Fruit fly (Drosophila melanogaster): Measurements from ENCODE around the gene Ubr1.

The Ubr1 gene

dm6 chrX:16968148-16968823 lies at the start of gene Ubr1 (continued):
- no peak for TF ChIP-seq lilli (GFP tag; optimal IDR thresholded peaks at IDR 0.05)
- peak; percentile 84 for TF ChIP-seq CG4617 (GFP tag; optimal IDR thresholded peaks at IDR 0.05; ENCODE audit: borderline replicate concordance)
- 0 out of 2 replicates have a peak, but pooled peaks have one; percentile 10 for TF ChIP-seq CG32532 (GFP tag; IDR thresholded peaks at IDR 0.05)
- no peak for TF ChIP-seq CG43689 (GFP tag; IDR thresholded peaks at IDR 0.05)
- no peak for TF ChIP-seq CG12942 (GFP tag; optimal IDR thresholded peaks at IDR 0.05)
- TF ChIP-seq CG11723 (GFP tag; optimal IDR thresholded peaks at IDR 0.05): no peak
- TF ChIP-seq shn (GFP tag; optimal IDR thresholded peaks at IDR 0.05): no peak
- TF ChIP-seq Blimp-1 (GFP tag; optimal IDR thresholded peaks at IDR 0.05): peak; percentile 80
- TF ChIP-seq CG18262 (tag; optimal IDR thresholded peaks at IDR 0.05): no peak
- TF ChIP-seq CG4328 (GFP tag; optimal IDR thresholded peaks at IDR 0.05): no peak
- TF ChIP-seq CG7928 (GFP tag; optimal IDR thresholded peaks at IDR 0.05): no peak
- no peak for TF ChIP-seq Asciz (GFP tag; optimal IDR thresholded peaks at IDR 0.05)
- TF ChIP-seq luna (GFP tag; optimal IDR thresholded peaks at IDR 0.05): no peak
- no peak for TF ChIP-seq CG17912 (GFP tag; optimal IDR thresholded peaks at IDR 0.05)
- peak; percentile 41 for TF ChIP-seq CG9797 (GFP tag; optimal IDR thresholded peaks at IDR 0.05)
- TF ChIP-seq HLH54F (GFP tag; optimal IDR thresholded peaks at IDR 0.05): no peak
- TF ChIP-seq CG10654 (GFP tag; optimal IDR thresholded peaks at IDR 0.05): no peak
- no peak for TF ChIP-seq corto (GFP tag; optimal IDR thresholded peaks at IDR 0.05)
- TF ChIP-seq Dad (GFP tag; optimal IDR thresholded peaks at IDR 0.05): no peak
- TF ChIP-seq vnd (GFP tag; IDR thresholded peaks at IDR 0.05; ENCODE audit: partially characterized antibody): peak; percentile 94
- no peak for TF ChIP-seq Fer3 (tag; optimal IDR thresholded peaks at IDR 0.05)
- TF ChIP-seq CG7963 (GFP tag; IDR thresholded peaks at IDR 0.05; ENCODE audit: partially characterized antibody): peak; percentile 97
- TF ChIP-seq sc (optimal IDR thresholded peaks at IDR 0.05): no peak
- no peak for TF ChIP-seq sc (GFP tag; optimal IDR thresholded peaks at IDR 0.05)
- no peak for TF ChIP-seq CG10543 (GFP tag; optimal IDR thresholded peaks at IDR 0.05)
- TF ChIP-seq CG4360 (GFP tag; IDR thresholded peaks at IDR 0.05): no peak
- TF ChIP-seq Dp (GFP tag; optimal IDR thresholded peaks at IDR 0.05): peak; percentile 74
- TF ChIP-seq Kr (GFP tag; optimal IDR thresholded peaks at IDR 0.05): no peak
- TF ChIP-seq Lpt (GFP tag; optimal IDR thresholded peaks at IDR 0.05): no peak
- no peak for TF ChIP-seq Xrp1 (GFP tag; IDR thresholded peaks at IDR 0.05)
- no peak for TF ChIP-seq run (tag; optimal IDR thresholded peaks at IDR 0.05)
- peak; percentile 37 for TF ChIP-seq CG2120 (GFP tag; optimal IDR thresholded peaks at IDR 0.05)
- TF ChIP-seq Bgb (GFP tag; IDR thresholded peaks at IDR 0.05; ENCODE audit: partially characterized antibody): peak; percentile 98
- no peak for TF ChIP-seq CG14050 (GFP tag; IDR thresholded peaks at IDR 0.05)
- peak; percentile 91 for TF ChIP-seq CG13287 (GFP tag; IDR thresholded peaks at IDR 0.05; ENCODE audit: partially characterized antibody)
- TF ChIP-seq PHDP (tag; optimal IDR thresholded peaks at IDR 0.05): no peak
- no peak for TF ChIP-seq CG2889 (GFP tag; IDR thresholded peaks at IDR 0.05)
- TF ChIP-seq CG3281 (GFP tag; optimal IDR thresholded peaks at IDR 0.05): no peak
- no peak; the same call in 2 of the 3 replicates for TF ChIP-seq ci (GFP tag; IDR thresholded peaks at IDR 0.05)
- no peak for TF ChIP-seq jing (GFP tag; optimal IDR thresholded peaks at IDR 0.05)
- peak; percentile 71 for TF ChIP-seq YL-1 (GFP tag; optimal IDR thresholded peaks at IDR 0.05)
- TF ChIP-seq CG12391 (tag; optimal IDR thresholded peaks at IDR 0.05): peak; percentile 21
- TF ChIP-seq CG10366 (GFP tag; IDR thresholded peaks at IDR 0.05): no peak
- no peak for TF ChIP-seq br (optimal IDR thresholded peaks at IDR 0.05)
- peak; percentile 96 for TF ChIP-seq CG14860 (GFP tag; IDR thresholded peaks at IDR 0.05; ENCODE audit: partially characterized antibody)
- TF ChIP-seq CG16779 (GFP tag; IDR thresholded peaks at IDR 0.05): no peak
- peak; percentile 15 for TF ChIP-seq Hsf (GFP tag; optimal IDR thresholded peaks at IDR 0.05)
- TF ChIP-seq oc (tag; optimal IDR thresholded peaks at IDR 0.05): no peak
- TF ChIP-seq CG14667 (GFP tag; IDR thresholded peaks at IDR 0.05): no peak
- TF ChIP-seq nmo (GFP tag; optimal IDR thresholded peaks at IDR 0.05): peak; percentile 40

All from whole organism, embryonic.